Fruit fly (Drosophila melanogaster) whole organism, embryonic: ENCODE data around the gene dpr14.

Experiments used
- Bgb ChIP-seq: fragments of 200-800 bp; sonication (Bioruptor generic); IDR thresholded peaks from 2 replicates; pipeline ENCODE4 v1.3.6; 2022; ENCODE audit warnings: missing biosample characterization, missing genetic modification characterization; ENCODE audit not compliant: partially characterized antibody
- CG10431 ChIP-seq: fragments of 200-800 bp; sonication (Bioruptor generic); optimal IDR thresholded peaks from 3 replicates; lab custom pipeline; 2018; ENCODE audit warnings: missing biosample characterization, mild to moderate bottlenecking, missing genetic modification characterization
- CG11247 ChIP-seq: fragments of 200-800 bp; sonication (Bioruptor generic); IDR thresholded peaks from 2 replicates; pipeline ENCODE4 v1.3.6; 2022; ENCODE audit warnings: missing biosample characterization, missing genetic modification characterization
- CG14965 ChIP-seq: fragments of 200-800 bp; sonication (Bioruptor generic); optimal IDR thresholded peaks from 2 replicates; lab custom pipeline; 2016; ENCODE audit warnings: missing biosample characterization, missing genetic modification characterization, borderline replicate concordance
- CG17361 ChIP-seq: fragments of 200-800 bp; sonication (Bioruptor generic); IDR thresholded peaks from 3 replicates; pipeline ENCODE4 v1.3.6; 2022; ENCODE audit warnings: missing biosample characterization, missing genetic modification characterization
- CG18262 ChIP-seq: fragments of 200-800 bp; optimal IDR thresholded peaks from 3 replicates; lab custom pipeline; 2019; ENCODE audit warnings: missing biosample characterization, mild to moderate bottlenecking, missing genetic modification characterization, moderate library complexity
- CG18619 ChIP-seq: fragments of 200-800 bp; sonication (Bioruptor generic); optimal IDR thresholded peaks from 3 replicates; lab custom pipeline; 2017; ENCODE audit warnings: missing biosample characterization, mild to moderate bottlenecking, missing genetic modification characterization
- CG2129 ChIP-seq: fragments of 200-800 bp; sonication (Bioruptor generic); IDR thresholded peaks from 2 replicates; pipeline ENCODE4 v1.3.6; 2022; ENCODE audit warnings: missing biosample characterization, missing genetic modification characterization; ENCODE audit not compliant: partially characterized antibody
- CG2199 ChIP-seq: fragments of 200-800 bp; sonication (Bioruptor generic); IDR thresholded peaks from 3 replicates; pipeline ENCODE4 v1.3.6; 2022; ENCODE audit warnings: missing biosample characterization, missing genetic modification characterization
- CG4360 ChIP-seq: fragments of 200-800 bp; sonication (Bioruptor generic); IDR thresholded peaks from 2 replicates; pipeline ENCODE4 v1.3.6; 2022; ENCODE audit warnings: missing biosample characterization, missing genetic modification characterization
- CG4730 ChIP-seq: fragments of 200-800 bp; sonication (Bioruptor generic); IDR thresholded peaks from 2 replicates; pipeline ENCODE4 v1.3.6; 2022; ENCODE audit warnings: missing biosample characterization, missing genetic modification characterization
- CG6654 ChIP-seq: fragments of 200-800 bp; sonication (Bioruptor generic); optimal IDR thresholded peaks from 2 replicates; lab custom pipeline; 2017; ENCODE audit warnings: missing biosample characterization, mild to moderate bottlenecking, missing genetic modification characterization
- CG6765 ChIP-seq: fragments of 200-800 bp; sonication (Bioruptor generic); optimal IDR thresholded peaks from 3 replicates; lab custom pipeline; 2017; ENCODE audit warnings: missing biosample characterization, mild to moderate bottlenecking, missing genetic modification characterization
- CG8359 ChIP-seq: fragments of 200-800 bp; sonication (Bioruptor generic); optimal IDR thresholded peaks from 2 replicates; lab custom pipeline; 2017; ENCODE audit warnings: missing biosample characterization, mild to moderate bottlenecking, missing genetic modification characterization, borderline replicate concordance
- CG9609 ChIP-seq: fragments of 200-800 bp; sonication (Bioruptor generic); optimal IDR thresholded peaks from 3 replicates; lab custom pipeline; 2016; ENCODE audit warnings: missing biosample characterization, missing genetic modification characterization
- D ChIP-seq, 2 experiments: fragments of 200-800 bp in 1 of 2; fragments of >200 bp in 1 of 2; sonication (Bioruptor generic) in 1 of 2; optimal IDR thresholded peaks; 2 replicates in 1 of 2; 3 replicates in 1 of 2; lab custom pipeline; 2017; ENCODE audit warnings: mild to moderate bottlenecking in 1 of 2, missing biosample characterization in 1 of 2, missing genetic modification characterization in 1 of 2, missing genetic modification reagents in 1 of 2
- Dip3 ChIP-seq: fragments of 200-800 bp; sonication (Bioruptor generic); optimal IDR thresholded peaks from 3 replicates; lab custom pipeline; 2016; ENCODE audit warnings: missing biosample characterization, missing genetic modification characterization
- Eip74EF ChIP-seq, 2 experiments: fragments of 200-800 bp in 1 of 2; fragments of >200 bp in 1 of 2; sonication (Bioruptor generic) in 1 of 2; optimal IDR thresholded peaks; 2 replicates each; lab custom pipeline; 2017 to 2019; ENCODE audit warnings: missing biosample characterization in 2 of 2, missing genetic modification characterization in 2 of 2, mild to moderate bottlenecking in 1 of 2, moderate library complexity in 1 of 2
- PHDP ChIP-seq: fragments of 200-800 bp; sonication (Bioruptor generic); optimal IDR thresholded peaks from 3 replicates; lab custom pipeline; 2018; ENCODE audit warnings: missing biosample characterization, mild to moderate bottlenecking, missing genetic modification characterization, moderate library complexity
- Ravus ChIP-seq: fragments of 200-800 bp; sonication (Bioruptor generic); IDR thresholded peaks from 2 replicates; pipeline ENCODE4 v1.3.6; 2022; ENCODE audit warnings: missing biosample characterization, missing genetic modification characterization
- Rx ChIP-seq: fragments of 200-800 bp; sonication (Bioruptor generic); IDR thresholded peaks from 2 replicates; pipeline ENCODE4 v1.3.6; 2022; ENCODE audit warnings: missing biosample characterization, missing genetic modification characterization
- Sry-β ChIP-seq: fragments of 200-800 bp; sonication (Bioruptor generic); optimal IDR thresholded peaks from 2 replicates; lab custom pipeline; 2018; ENCODE audit warnings: missing biosample characterization, mild to moderate bottlenecking, missing genetic modification characterization, moderate library complexity
- Ssrp ChIP-seq: fragments of 200-800 bp; sonication (Bioruptor generic); optimal IDR thresholded peaks from 2 replicates; lab custom pipeline; 2018; ENCODE audit warnings: missing biosample characterization, mild to moderate bottlenecking, missing genetic modification characterization, moderate library complexity
- Trl ChIP-seq, 3 experiments: fragments of >200 bp in 2 of 3; fragments of 200-800 bp in 1 of 3; sonication (Bioruptor generic) in 1 of 3; optimal IDR thresholded peaks; 2 replicates in 1 of 3; 3 replicates in 2 of 3; lab custom pipeline; 2016 to 2017; ENCODE audit warnings: missing biosample characterization in 1 of 3, missing genetic modification characterization in 1 of 3
- ash1 ChIP-seq: fragments of 200-800 bp; sonication (Bioruptor generic); optimal IDR thresholded peaks from 2 replicates; lab custom pipeline; 2018; ENCODE audit warnings: missing biosample characterization, mild to moderate bottlenecking, missing genetic modification characterization
- ato ChIP-seq: fragments of 200-800 bp; sonication (Bioruptor generic); IDR thresholded peaks from 2 replicates; pipeline ENCODE4 v1.3.6; 2022; ENCODE audit warnings: missing biosample characterization, missing genetic modification characterization; ENCODE audit not compliant: partially characterized antibody
- bbx ChIP-seq: fragments of 200-800 bp; sonication (Bioruptor generic); IDR thresholded peaks from 2 replicates; pipeline ENCODE4 v1.3.6; 2022; ENCODE audit warnings: missing biosample characterization, missing genetic modification characterization; ENCODE audit not compliant: partially characterized antibody
- bowl ChIP-seq: fragments of 200-800 bp; sonication (Bioruptor generic); IDR thresholded peaks from 2 replicates; pipeline ENCODE4 v1.3.6; 2022; ENCODE audit warnings: missing biosample characterization, missing genetic modification characterization
- bsh ChIP-seq, 2 experiments: fragments of 200-800 bp; sonication (Bioruptor generic); optimal IDR thresholded peaks; 2 replicates each; lab custom pipeline; 2017 to 2018; ENCODE audit warnings: mild to moderate bottlenecking in 2 of 2, missing biosample characterization in 2 of 2, missing genetic modification characterization in 2 of 2, moderate library complexity in 1 of 2
- chinmo ChIP-seq: fragments of 200-800 bp; sonication (Bioruptor generic); IDR thresholded peaks from 4 replicates; pipeline ENCODE4 v1.3.6; 2022; ENCODE audit warnings: missing biosample characterization, missing genetic modification characterization; ENCODE audit not compliant: partially characterized antibody
- eve ChIP-seq, 2 experiments: fragments of >200 bp; optimal IDR thresholded peaks; 2 replicates each; lab custom pipeline; 2017; ENCODE audit warnings: missing biosample characterization in 2 of 2, missing genetic modification characterization in 2 of 2
- exex ChIP-seq: fragments of 200-800 bp; sonication (Bioruptor generic); optimal IDR thresholded peaks from 4 replicates; lab custom pipeline; 2018; ENCODE audit warnings: missing biosample characterization, mild to moderate bottlenecking, missing genetic modification characterization, moderate library complexity
- gce ChIP-seq: fragments of 200-800 bp; sonication (Bioruptor generic); IDR thresholded peaks from 3 replicates; pipeline ENCODE4 v1.3.6; 2022; ENCODE audit warnings: missing biosample characterization, missing genetic modification characterization
- ham ChIP-seq: fragments of 200-800 bp; sonication (Bioruptor generic); IDR thresholded peaks from 2 replicates; pipeline ENCODE4 v1.3.6; 2022; ENCODE audit warnings: missing biosample characterization, missing genetic modification characterization
- hth ChIP-seq: fragments of >200 bp; optimal IDR thresholded peaks from 2 replicates; lab custom pipeline; 2017; ENCODE audit warnings: inconsistent platforms
- kah ChIP-seq: fragments of 200-800 bp; sonication (Bioruptor generic); optimal IDR thresholded peaks from 2 replicates; lab custom pipeline; 2018; ENCODE audit warnings: missing biosample characterization, mild to moderate bottlenecking, missing genetic modification characterization
- lbe ChIP-seq: fragments of 200-800 bp; sonication (Bioruptor generic); optimal IDR thresholded peaks from 2 replicates; lab custom pipeline; 2016; ENCODE audit warnings: missing biosample characterization, mild to moderate bottlenecking, missing genetic modification characterization
- maf-S ChIP-seq: fragments of 200-800 bp; sonication (Bioruptor generic); optimal IDR thresholded peaks from 2 replicates; lab custom pipeline; 2016; ENCODE audit warnings: missing biosample characterization, missing genetic modification characterization
- prd ChIP-seq, 3 experiments: fragments of >200 bp in 2 of 3; fragments of 200-800 bp in 1 of 3; sonication (Bioruptor generic) in 1 of 3; optimal IDR thresholded peaks in 2 of 3; IDR thresholded peaks in 1 of 3; 2 replicates in 2 of 3; 3 replicates in 1 of 3; pipeline versions ENCODE4 v1.3.6 to Lab custom; 2017 to 2022; ENCODE audit warnings: missing biosample characterization in 1 of 3, missing genetic modification characterization in 1 of 3
- salm ChIP-seq: fragments of 200-800 bp; sonication (Bioruptor generic); optimal IDR thresholded peaks from 2 replicates; lab custom pipeline; 2018; ENCODE audit warnings: missing biosample characterization, mild to moderate bottlenecking, missing genetic modification characterization
- sna ChIP-seq: fragments of 200-800 bp; sonication (Bioruptor generic); IDR thresholded peaks from 2 replicates; pipeline ENCODE4 v1.3.6; 2022; ENCODE audit warnings: missing biosample characterization, missing genetic modification characterization; ENCODE audit not compliant: partially characterized antibody
- stwl ChIP-seq: fragments of 200-800 bp; sonication (Bioruptor generic); optimal IDR thresholded peaks from 3 replicates; lab custom pipeline; 2018; ENCODE audit warnings: missing biosample characterization, mild to moderate bottlenecking, missing genetic modification characterization, moderate library complexity
- sug ChIP-seq: fragments of 200-800 bp; optimal IDR thresholded peaks from 2 replicates; lab custom pipeline; 2019; ENCODE audit warnings: missing biosample characterization, mild to moderate bottlenecking, missing genetic modification characterization, moderate library complexity
- tll ChIP-seq, 2 experiments: fragments of 200-800 bp in 1 of 2; fragments of >200 bp in 1 of 2; sonication (Bioruptor generic) in 1 of 2; optimal IDR thresholded peaks; 2 replicates each; lab custom pipeline; 2017 to 2019; ENCODE audit warnings: missing biosample characterization in 2 of 2, missing genetic modification characterization in 2 of 2, mild to moderate bottlenecking in 1 of 2, moderate library complexity in 1 of 2
- twi ChIP-seq: fragments of 200-800 bp; optimal IDR thresholded peaks from 2 replicates; lab custom pipeline; 2019; ENCODE audit warnings: missing biosample characterization, mild to moderate bottlenecking, missing genetic modification characterization, moderate library complexity

Gene dpr14

dm6 chrX:7901153-7902038 lies 6.7 kb downstream of the dpr14 start, which contains the start of the genes RpS6 and bys (continued):
- peak; percentile 36 for TF ChIP-seq PHDP (tag; lab: Kevin White, UChicago)
- TF ChIP-seq salm (tag; lab: Kevin White, UChicago), result no peak
- peak; percentile 91 for TF ChIP-seq bbx (GFP tag; lab: Robert Waterston, UW)
- TF ChIP-seq hth (lab: Kevin White, UChicago), result no peak
- TF ChIP-seq maf-S (GFP tag; lab: Kevin White, UChicago), result peak; percentile 18
- TF ChIP-seq chinmo (GFP tag; lab: Robert Waterston, UW), result peak; percentile 59; the same call in 1 of the 4 replicates
- TF ChIP-seq CG17361 (GFP tag; lab: Robert Waterston, UW), result peak; percentile 82
- no peak for TF ChIP-seq ham (GFP tag; lab: Robert Waterston, UW)
- no peak for TF ChIP-seq Trl (optimal IDR thresholded peaks at IDR 0.05; lab: Kevin White, UChicago)
- TF ChIP-seq Trl (GFP tag; optimal IDR thresholded peaks at IDR 0.05; lab: Kevin White, UChicago), result peak; percentile 10
- TF ChIP-seq kah (GFP tag; lab: Kevin White, UChicago), result peak; percentile 41
- TF ChIP-seq CG6654, result no peak
- peak; percentile 51 for TF ChIP-seq CG10431 (GFP tag; lab: Kevin White, UChicago)
- peak; percentile 79; the same call in 1 of the 3 replicates for TF ChIP-seq CG2199
- TF ChIP-seq CG6765 (GFP tag; lab: Kevin White, UChicago), result peak; percentile 75
- peak; percentile 52 for TF ChIP-seq CG18619 (GFP tag; lab: Kevin White, UChicago)
- peak; percentile 2 to 5 for TF ChIP-seq bsh (GFP tag; optimal IDR thresholded peaks at IDR 0.05; lab: Kevin White, UChicago)
- no peak for TF ChIP-seq bowl (GFP tag; lab: Robert Waterston, UW)
- peak in 1 of 2 experiments; percentile 34 for TF ChIP-seq Eip74EF (GFP tag; optimal IDR thresholded peaks at IDR 0.05; lab: Kevin White, UChicago)
- no peak for TF ChIP-seq ash1 (GFP tag; lab: Kevin White, UChicago)
- no peak for TF ChIP-seq CG9609 (GFP tag; lab: Kevin White, UChicago)
- no peak for TF ChIP-seq CG14965 (GFP tag; lab: Kevin White, UChicago)
- TF ChIP-seq eve (GFP tag; optimal IDR thresholded peaks at IDR 0.05; lab: Kevin White, UChicago), result no peak
- 0 out of 2 replicates have a peak, but pooled peaks have one; percentile 36 for TF ChIP-seq sna (GFP tag; lab: Robert Waterston, UW)
- peak; percentile 30 for TF ChIP-seq CG18262
- peak; percentile 74 for TF ChIP-seq CG2129 (GFP tag; lab: Robert Waterston, UW)
- TF ChIP-seq lbe (GFP tag; lab: Kevin White, UChicago), result peak; percentile 56
- TF ChIP-seq Rx (GFP tag; lab: Robert Waterston, UW), result peak; percentile 17; the same call in 1 of the 2 replicates
- TF ChIP-seq CG4730 (GFP tag; lab: Robert Waterston, UW), result peak; percentile 20; the same call in 1 of the 2 replicates
- peak; percentile 84 for TF ChIP-seq Bgb
- no peak for TF ChIP-seq Ravus (GFP tag; lab: Robert Waterston, UW)
- TF ChIP-seq stwl (tag; lab: Kevin White, UChicago), result peak; percentile 23
- TF ChIP-seq exex, result no peak
- no peak for TF ChIP-seq tll (GFP tag; optimal IDR thresholded peaks at IDR 0.05; lab: Kevin White, UChicago)
- peak; percentile 76 for TF ChIP-seq ato
- no peak for TF ChIP-seq twi (tag; lab: Kevin White, UChicago)
- peak; percentile 28 for TF ChIP-seq Dip3 (GFP tag; lab: Kevin White, UChicago)
- TF ChIP-seq CG8359 (GFP tag; lab: Kevin White, UChicago), result no peak
- no peak for TF ChIP-seq gce (GFP tag; lab: Robert Waterston, UW)
- TF ChIP-seq D (optimal IDR thresholded peaks at IDR 0.05; lab: Kevin White, UChicago), result no peak
- TF ChIP-seq D (GFP tag; optimal IDR thresholded peaks at IDR 0.05; lab: Kevin White, UChicago), result peak; percentile 10
- TF ChIP-seq Ssrp (tag; lab: Kevin White, UChicago), result no peak
- TF ChIP-seq Sry-β, result peak; percentile 16
- peak; percentile 70 for TF ChIP-seq CG11247 (GFP tag; lab: Robert Waterston, UW)
- TF ChIP-seq sug (tag; lab: Kevin White, UChicago), result no peak
- TF ChIP-seq prd (optimal IDR thresholded peaks at IDR 0.05; lab: Kevin White, UChicago), result no peak
- peak; percentile 41; the same call in 1 of the 3 replicates for TF ChIP-seq prd (GFP tag; IDR thresholded peaks at IDR 0.05; lab: Robert Waterston, UW)
- no peak for TF ChIP-seq CG4360 (GFP tag; lab: Robert Waterston, UW)
